Worm (Caenorhabditis elegans): ENCODE data around the gene F18C5.10.

Gene F18C5.10

ce11 chrII:6588605-6589292, 27.5 kb upstream of the F18C5.10 start, which contains the start of gene icd-1 (continued):
- TF ChIP-seq dpff-1 (tag; optimal IDR thresholded peaks at IDR 0.05), result no peak
- TF ChIP-seq lin-40 (tag; optimal IDR thresholded peaks at IDR 0.05), result peak; percentile 95
- peak; percentile 92 for TF ChIP-seq Y53G8AR.9 (GFP tag; conservative IDR thresholded peaks at IDR 0.05)
- no peak for TF ChIP-seq akir-1 (GFP tag; optimal IDR thresholded peaks at IDR 0.05)
- peak; percentile 85 for TF ChIP-seq lir-1 (GFP tag; conservative IDR thresholded peaks at IDR 0.05)
- TF ChIP-seq cebp-1 (GFP tag; IDR thresholded peaks at IDR 0.05), result peak; percentile 99
- peak; percentile 100 for TF ChIP-seq cebp-1 (tag; optimal IDR thresholded peaks at IDR 0.05)
- TF ChIP-seq cebp-2 (GFP tag; IDR thresholded peaks at IDR 0.05), result 0 out of 2 replicates have a peak, but pooled peaks have one; percentile 55
- TF ChIP-seq tbx-9 (tag; optimal IDR thresholded peaks at IDR 0.05; ENCODE audit: borderline replicate concordance), result no peak
- peak; percentile 96 for TF ChIP-seq F49E8.2 (tag; optimal IDR thresholded peaks at IDR 0.05; ENCODE audit: insufficient read depth)
- TF ChIP-seq ztf-3 (GFP tag; optimal IDR thresholded peaks at IDR 0.05), result peak; percentile 30
- TF ChIP-seq B0336.3 (GFP tag; IDR thresholded peaks at IDR 0.05), result peak; percentile 89
- TF ChIP-seq attf-3 (GFP tag; conservative IDR thresholded peaks at IDR 0.05), result peak; percentile 72; the same call in 1 of the 2 replicates
- TF ChIP-seq athp-1 (tag; optimal IDR thresholded peaks at IDR 0.05), result peak; percentile 91
- TF ChIP-seq lin-54 (GFP tag; optimal IDR thresholded peaks at IDR 0.05), result peak; percentile 90
- peak in 1 of 2 experiments; percentile 65 for TF ChIP-seq rec-8 (tag; optimal IDR thresholded peaks at IDR 0.05)
- no peak for TF ChIP-seq mel-28 (tag; optimal IDR thresholded peaks at IDR 0.05; ENCODE audit: borderline replicate concordance)
- TF ChIP-seq nhr-120 (GFP tag; IDR thresholded peaks at IDR 0.05), result no peak
- TF ChIP-seq F55B11.4 (tag; optimal IDR thresholded peaks at IDR 0.05; ENCODE audit: borderline replicate concordance, insufficient read depth), result no peak
- no peak for TF ChIP-seq ceh-40 (GFP tag; IDR thresholded peaks at IDR 0.05)
- TF ChIP-seq madf-6 (GFP tag; IDR thresholded peaks at IDR 0.05), result peak; percentile 92
- TF ChIP-seq bed-1 (GFP tag; IDR thresholded peaks at IDR 0.05), result no peak
- 0 out of 2 replicates have a peak, but pooled peaks have one; percentile 10 for TF ChIP-seq Y53F4B.3 (GFP tag; IDR thresholded peaks at IDR 0.05)
- no peak for TF ChIP-seq aptf-3 (GFP tag; IDR thresholded peaks at IDR 0.05)
- peak; percentile 20 for TF ChIP-seq B0261.1 (tag; optimal IDR thresholded peaks at IDR 0.05)
- TF ChIP-seq sea-2 (GFP tag; IDR thresholded peaks at IDR 0.05), result no peak
- peak; percentile 80 for TF ChIP-seq gei-17 (GFP tag; optimal IDR thresholded peaks at IDR 0.05)
- TF ChIP-seq attf-5 (GFP tag; optimal IDR thresholded peaks at IDR 0.05), result peak; percentile 97
- 0 out of 2 replicates have a peak, but pooled peaks have one; percentile 55 for TF ChIP-seq hmg-20 (GFP tag; IDR thresholded peaks at IDR 0.05)
- TF ChIP-seq sptf-2 (GFP tag; optimal IDR thresholded peaks at IDR 0.05), result no peak
- TF ChIP-seq him-1 (tag; optimal IDR thresholded peaks at IDR 0.05), result peak; percentile 63
- TF ChIP-seq lsl-1 (GFP tag; optimal IDR thresholded peaks at IDR 0.05), result peak; percentile 81
- 0 out of 2 replicates have a peak, but pooled peaks have one; percentile 13 for TF ChIP-seq aptf-2 (GFP tag; conservative IDR thresholded peaks at IDR 0.05)
- TF ChIP-seq F52B5.7 (tag; optimal IDR thresholded peaks at IDR 0.05), result no peak
- 0 out of 2 replicates have a peak, but pooled peaks have one; percentile 33 for TF ChIP-seq egl-44 (GFP tag; IDR thresholded peaks at IDR 0.05)
- TF ChIP-seq tlf-1 (GFP tag; optimal IDR thresholded peaks at IDR 0.05), result peak; percentile 94
- peak; percentile 89 for TF ChIP-seq madf-3 (GFP tag; IDR thresholded peaks at IDR 0.05)
- no peak for TF ChIP-seq F39B2.1 (GFP tag; IDR thresholded peaks at IDR 0.05)
- peak in 2 of 3 experiments; percentile 67 to 88 for TF ChIP-seq lin-35 (GFP tag; optimal IDR thresholded peaks at IDR 0.05)
- TF ChIP-seq nhr-27 (tag; optimal IDR thresholded peaks at IDR 0.05), result no peak
